Worm (Caenorhabditis elegans) whole organism, L4/young adult: ENCODE data around the gene fbxa-72.

Experiments used
- dao-5 ChIP-seq: sonication (generic microtip); optimal IDR thresholded peaks from 2 replicates; lab custom pipeline; 2016; ENCODE audit warnings: missing genotype, missing genetic modification characterization, moderate library complexity, missing compliant biosample characterization
- him-1 ChIP-seq: sonication (generic microtip); optimal IDR thresholded peaks from 2 replicates; lab custom pipeline; 2016; ENCODE audit warnings: missing genotype, missing genetic modification reagents, missing genetic modification characterization, missing compliant biosample characterization

DNA sequence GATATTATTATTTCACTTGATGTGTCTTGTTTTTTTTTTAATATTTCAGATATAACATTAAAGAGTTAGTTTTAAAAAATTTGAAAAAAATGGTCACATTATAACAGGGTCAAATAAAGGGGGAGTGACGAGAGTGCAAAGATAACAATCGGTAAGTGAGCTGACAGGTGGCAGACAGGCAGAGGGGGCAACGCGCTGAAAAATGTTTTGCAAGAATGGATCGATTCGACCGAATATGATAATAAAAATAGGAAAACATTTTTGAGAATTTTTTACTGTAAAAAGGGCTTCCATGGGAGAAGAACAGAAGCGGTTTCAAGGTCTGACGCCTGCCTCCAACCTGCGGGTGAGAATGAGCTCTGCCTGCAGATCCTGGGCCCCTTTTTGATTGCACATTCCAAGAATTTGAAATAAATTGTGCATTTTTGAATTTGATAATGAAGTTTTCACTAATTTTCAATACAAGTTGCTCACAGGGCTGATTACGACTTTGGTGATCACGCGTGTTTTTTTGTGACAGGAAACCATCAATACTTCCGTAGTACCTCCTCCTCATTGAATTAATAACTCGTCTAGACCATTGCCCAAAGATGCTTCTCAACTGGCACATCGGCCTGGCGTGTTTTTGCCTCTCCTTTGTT is 23.1 kb upstream of the fbxa-72 start, which contains the start of the genes ugt-29 and srx-5:
- no peak for TF ChIP-seq dao-5
- no peak for TF ChIP-seq him-1 (tag; lab: Kevin White, UChicago)
